Worm (Caenorhabditis elegans) whole organism, young adult: ENCODE data around the gene mrps-24.

Experiments used
- F22D6.2 ChIP-seq: sonication (generic microtip); optimal IDR thresholded peaks from 2 replicates; lab custom pipeline; 2016; ENCODE audit warnings: mild to moderate bottlenecking, missing genetic modification characterization, missing compliant biosample characterization
- F55B11.4 ChIP-seq: sonication (generic microtip); optimal IDR thresholded peaks from 2 replicates; lab custom pipeline; 2016; ENCODE audit warnings: missing compliant biosample characterization, missing genetic modification characterization, borderline replicate concordance; ENCODE audit not compliant: insufficient read depth
- Y53F4B.3 ChIP-seq: fragments of 200-800 bp; sonication (Bioruptor generic); IDR thresholded peaks from 2 replicates; pipeline ENCODE4 v1.3.6; 2022; ENCODE audit warnings: missing genetic modification reagents, missing genetic modification characterization, missing compliant biosample characterization
- Y67H2A.10 ChIP-seq: fragments of 200-800 bp; sonication (Bioruptor generic); conservative IDR thresholded peaks from 2 replicates; pipeline ENCODE4 v1.3.6; 2022; ENCODE audit warnings: missing genetic modification reagents, missing genetic modification characterization, missing compliant biosample characterization
- Y95B8A.8 ChIP-seq: fragments of 200-800 bp; sonication (Bioruptor generic); IDR thresholded peaks from 2 replicates; pipeline ENCODE4 v1.3.6; 2022; ENCODE audit warnings: missing genetic modification reagents, missing genetic modification characterization, missing compliant biosample characterization
- aptf-3 ChIP-seq: fragments of 200-800 bp; sonication (Bioruptor generic); IDR thresholded peaks from 2 replicates; pipeline ENCODE4 v1.3.6; 2022; ENCODE audit warnings: missing genetic modification characterization, missing compliant biosample characterization
- bed-2 ChIP-seq: fragments of 200-800 bp; sonication (Bioruptor generic); IDR thresholded peaks from 2 replicates; pipeline ENCODE4 v1.3.6; 2022; ENCODE audit warnings: missing genetic modification reagents, missing genetic modification characterization, missing compliant biosample characterization
- die-1 ChIP-seq: sonication (generic microtip); optimal IDR thresholded peaks from 2 replicates; lab custom pipeline; 2016; ENCODE audit warnings: missing genotype, mild to moderate bottlenecking, missing genetic modification characterization, missing compliant biosample characterization
- dox-1 ChIP-seq: fragments of 200-800 bp; sonication (Bioruptor generic); IDR thresholded peaks from 2 replicates; pipeline ENCODE4 v1.3.6; 2022; ENCODE audit warnings: missing genetic modification reagents, missing genetic modification characterization, missing compliant biosample characterization
- ets-4 ChIP-seq: fragments of 200-800 bp; sonication (Bioruptor generic); optimal IDR thresholded peaks from 2 replicates; lab custom pipeline; 2018; ENCODE audit warnings: mild to moderate bottlenecking, missing genetic modification characterization, missing compliant biosample characterization
- fkh-3 ChIP-seq: sonication (generic microtip); optimal IDR thresholded peaks from 2 replicates; lab custom pipeline; 2016; ENCODE audit warnings: mild to moderate bottlenecking, missing genetic modification characterization, missing compliant biosample characterization
- gei-17 ChIP-seq: fragments of 200-800 bp; sonication (Bioruptor generic); optimal IDR thresholded peaks from 2 replicates; lab custom pipeline; 2018; ENCODE audit warnings: mild to moderate bottlenecking, missing genetic modification characterization, missing compliant biosample characterization
- hmg-1.2 ChIP-seq: fragments of 200-800 bp; sonication (Bioruptor generic); IDR thresholded peaks from 2 replicates; pipeline ENCODE4 v1.3.6; 2022; ENCODE audit warnings: missing genetic modification reagents, missing genetic modification characterization, missing compliant biosample characterization
- hmg-20 ChIP-seq: fragments of 200-800 bp; sonication (Bioruptor generic); IDR thresholded peaks from 2 replicates; pipeline ENCODE4 v1.3.6; 2022; ENCODE audit warnings: missing genetic modification reagents, missing genetic modification characterization, missing compliant biosample characterization
- lin-26 ChIP-seq: fragments of 200-800 bp; sonication (Bioruptor generic); IDR thresholded peaks from 2 replicates; pipeline ENCODE4 v1.3.6; 2022; ENCODE audit warnings: missing genetic modification reagents, missing genetic modification characterization, missing compliant biosample characterization
- lin-40 ChIP-seq: sonication (generic microtip); optimal IDR thresholded peaks from 2 replicates; lab custom pipeline; 2016; ENCODE audit warnings: missing genetic modification characterization, mild to moderate bottlenecking, missing compliant biosample characterization, missing genotype, missing genetic modification reagents
- madf-3 ChIP-seq: fragments of 200-800 bp; sonication (Bioruptor generic); IDR thresholded peaks from 2 replicates; pipeline ENCODE4 v1.3.6; 2022; ENCODE audit warnings: missing genetic modification reagents, missing genetic modification characterization, missing compliant biosample characterization
- madf-6 ChIP-seq: fragments of 200-800 bp; sonication (Bioruptor generic); IDR thresholded peaks from 2 replicates; pipeline ENCODE4 v1.3.6; 2022; ENCODE audit warnings: missing genetic modification reagents, missing genetic modification characterization, missing compliant biosample characterization
- nfya-1 ChIP-seq: sonication (generic microtip); optimal IDR thresholded peaks from 2 replicates; lab custom pipeline; 2017; ENCODE audit warnings: antibody characterized with exemption, missing compliant biosample characterization, missing genetic modification characterization, borderline replicate concordance; ENCODE audit not compliant: insufficient read depth
- nfya-2 ChIP-seq: fragments of 200-800 bp; sonication (Bioruptor generic); IDR thresholded peaks from 2 replicates; pipeline ENCODE4 v1.3.6; 2022; ENCODE audit warnings: missing genetic modification reagents, missing genetic modification characterization, missing compliant biosample characterization
- nhr-120 ChIP-seq: fragments of 200-800 bp; sonication (Bioruptor generic); IDR thresholded peaks from 2 replicates; pipeline ENCODE4 v1.3.6; 2022; ENCODE audit warnings: missing genetic modification characterization, missing compliant biosample characterization
- nhr-27 ChIP-seq: fragments of 200-800 bp; sonication (Bioruptor generic); optimal IDR thresholded peaks from 2 replicates; lab custom pipeline; 2018; ENCODE audit warnings: mild to moderate bottlenecking, missing genetic modification characterization, moderate library complexity, missing compliant biosample characterization
- nhr-80 ChIP-seq: sonication (generic microtip); optimal IDR thresholded peaks from 2 replicates; lab custom pipeline; 2016; ENCODE audit warnings: missing genetic modification characterization, missing compliant biosample characterization
- pbrm-1 ChIP-seq: fragments of 200-800 bp; sonication (Bioruptor generic); IDR thresholded peaks from 2 replicates; pipeline ENCODE4 v1.3.6; 2022; ENCODE audit warnings: missing genetic modification reagents, missing genetic modification characterization, missing compliant biosample characterization
- repo-1 ChIP-seq: sonication (generic microtip); optimal IDR thresholded peaks from 2 replicates; lab custom pipeline; 2017; ENCODE audit warnings: mild to moderate bottlenecking, missing genetic modification characterization, missing compliant biosample characterization
- snpc-1.1 ChIP-seq: sonication (generic microtip); optimal IDR thresholded peaks from 2 replicates; lab custom pipeline; 2017; ENCODE audit warnings: missing genetic modification characterization, mild to moderate bottlenecking, missing compliant biosample characterization, antibody characterized with exemption, moderate library complexity, missing genotype, missing genetic modification reagents; ENCODE audit not compliant: insufficient read depth
- snpc-1.3 ChIP-seq: sonication (generic microtip); optimal IDR thresholded peaks from 2 replicates; lab custom pipeline; 2017; ENCODE audit warnings: missing genetic modification characterization, mild to moderate bottlenecking, missing compliant biosample characterization, antibody characterized with exemption, moderate library complexity, missing genotype, missing genetic modification reagents; ENCODE audit not compliant: insufficient read depth
- somi-1 ChIP-seq: fragments of 200-800 bp; sonication (Bioruptor generic); optimal IDR thresholded peaks from 2 replicates; lab custom pipeline; 2018; ENCODE audit warnings: mild to moderate bottlenecking, missing genetic modification characterization, missing compliant biosample characterization
- sptf-2 ChIP-seq: fragments of 200-800 bp; sonication (Bioruptor generic); optimal IDR thresholded peaks from 2 replicates; lab custom pipeline; 2018; ENCODE audit warnings: mild to moderate bottlenecking, missing genetic modification characterization, missing compliant biosample characterization
- ztf-3 ChIP-seq: fragments of 200-800 bp; sonication (Bioruptor generic); optimal IDR thresholded peaks from 2 replicates; lab custom pipeline; 2018; ENCODE audit warnings: mild to moderate bottlenecking, missing genetic modification characterization, missing compliant biosample characterization

The mrps-24 gene

ce11 chrIV:7712252-7712651 is 2.4 kb downstream of the mrps-24 start (continued):
- TF ChIP-seq snpc-1.1 (tag; lab: Kevin White, UChicago) (no peak), nfya-2 (GFP tag; lab: Robert Waterston, UW) (no peak)

ce11 chrIV:7717916-7718315 is 8.1 kb downstream of the mrps-24 start, which contains the start of gene F33D4.6:
TSS of gene F33D4.6 (minus strand) at chrIV:7718016.
- no peak for TF ChIP-seq somi-1 (GFP tag; lab: Kevin White, UChicago)
- no peak for TF ChIP-seq hmg-1.2
- no peak for TF ChIP-seq sptf-2
- no peak for TF ChIP-seq F55B11.4 (tag; lab: Kevin White, UChicago)

DNA sequence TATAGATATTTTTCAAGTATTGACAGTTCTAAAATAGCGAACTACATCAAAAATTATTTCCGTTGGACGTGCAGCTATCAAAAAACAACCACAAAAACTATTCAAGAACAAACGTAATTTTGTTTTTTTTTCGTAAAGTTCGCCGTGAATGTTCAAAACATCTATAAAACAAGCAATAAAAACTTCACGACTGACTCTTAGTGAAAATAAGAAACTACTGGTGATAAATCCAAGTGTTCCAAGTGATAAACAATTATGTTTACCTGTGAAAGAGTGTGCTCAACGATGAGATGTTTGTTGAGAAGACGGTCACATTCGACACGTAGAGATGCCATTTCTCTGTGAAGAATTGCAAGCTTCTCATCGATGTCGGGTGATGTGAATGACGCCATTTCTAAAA is 13.0 kb downstream of the mrps-24 start, which contains the start of gene C50F7.6:
Gene C50F7.6, minus strand, starts transcription at position 394 of the 400 bp plus-strand sequence.
- TF ChIP-seq aptf-3 (GFP tag; lab: Robert Waterston, UW) (no peak), ztf-3 (GFP tag; lab: Kevin White, UChicago) (no peak), dox-1 (GFP tag; lab: Robert Waterston, UW) (no peak), die-1 (tag; lab: Kevin White, UChicago) (no peak), Y95B8A.8 (GFP tag; lab: Robert Waterston, UW) (no peak), snpc-1.1 (tag; lab: Kevin White, UChicago) (no peak), nhr-120 (GFP tag; lab: Robert Waterston, UW) (no peak), hmg-20 (GFP tag; lab: Robert Waterston, UW) (no peak), fkh-3 (tag; lab: Kevin White, UChicago) (no peak), gei-17 (no peak), lin-26 (GFP tag; lab: Robert Waterston, UW) (no peak), repo-1 (no peak), lin-40 (no peak), Y67H2A.10 (GFP tag; lab: Robert Waterston, UW) (no peak), ets-4 (GFP tag; lab: Kevin White, UChicago) (no peak)

- TF ChIP-seq ztf-3 (GFP tag; lab: Kevin White, UChicago) (no peak), pbrm-1 (no peak), hmg-1.2 (no peak), F22D6.2 (no peak)
Observed at ce11 chrIV:7723555-7723954, 13.7 kb downstream of the mrps-24 start.

- no peak for TF ChIP-seq nfya-1 (tag; lab: Kevin White, UChicago)
- TF ChIP-seq snpc-1.3 (tag; lab: Kevin White, UChicago) = no peak
- no peak for TF ChIP-seq nhr-27 (tag; lab: Kevin White, UChicago)
Observed at ce11 chrIV:7724912-7725311, 15.1 kb downstream of the mrps-24 start.

ce11 chrIV:7726325-7726724 is 16.5 kb downstream of the mrps-24 start, which contains the start of gene C50F7.5:
TSS of gene C50F7.5 (plus strand) at chrIV:7726719.
- TF ChIP-seq madf-3 (GFP tag; lab: Robert Waterston, UW) (no peak), bed-2 (GFP tag; lab: Robert Waterston, UW) (no peak), nhr-80 (tag; lab: Kevin White, UChicago) (peak; percentile 26), Y53F4B.3 (GFP tag; lab: Robert Waterston, UW) (no peak), madf-6 (GFP tag; lab: Robert Waterston, UW) (no peak), lin-26 (GFP tag; lab: Robert Waterston, UW) (no peak)
